Comparison of ENCODE assay signal across 1 fruit fly cellular context in genomic region chrX:2703693-2704092, dm6.
TF ChIP-seq lines count a peak whose summit lies in the region.

Gene Ugalt, minus strand, starts transcription at chrX:2703852.

TF ChIP-seq in whole organism, embryonic, 481 proteins besides CTCF, POLR2A, EP300 and RAD21 (continued from another document and continues in another):
- peak; percentile 100 for TF ChIP-seq chn (GFP tag; optimal IDR thresholded peaks at IDR 0.05; lab: Kevin White, UChicago)
- TF ChIP-seq CG1792 (GFP tag; optimal IDR thresholded peaks at IDR 0.05; lab: Kevin White, UChicago), result peak; percentile 100
- TF ChIP-seq Six4 (GFP tag; optimal IDR thresholded peaks at IDR 0.05; lab: Kevin White, UChicago), result peak; percentile 100
- TF ChIP-seq CG4854 (GFP tag; optimal IDR thresholded peaks at IDR 0.05; lab: Kevin White, UChicago), result peak; percentile 100
- TF ChIP-seq bcd (GFP tag; optimal IDR thresholded peaks at IDR 0.05; lab: Kevin White, UChicago), result peak; percentile 100
- TF ChIP-seq tap (tag; optimal IDR thresholded peaks at IDR 0.05; lab: Kevin White, UChicago), result peak; percentile 100
- TF ChIP-seq scrt (GFP tag; optimal IDR thresholded peaks at IDR 0.05; lab: Kevin White, UChicago), result peak; percentile 100
- peak; percentile 100 for TF ChIP-seq tio (GFP tag; optimal IDR thresholded peaks at IDR 0.05; lab: Kevin White, UChicago)
- TF ChIP-seq Doc3 (GFP tag; IDR thresholded peaks at IDR 0.05; lab: Robert Waterston, UW; ENCODE audit: partially characterized antibody), result no peak
- no peak for TF ChIP-seq Sin3A (optimal IDR thresholded peaks at IDR 0.05; lab: Kevin White, UChicago)
- TF ChIP-seq Gsc (GFP tag; IDR thresholded peaks at IDR 0.05; lab: Robert Waterston, UW), result peak; percentile 100
- TF ChIP-seq CG10321 (GFP tag; IDR thresholded peaks at IDR 0.05; lab: Robert Waterston, UW), result peak; percentile 94
- TF ChIP-seq CG10543 (GFP tag; optimal IDR thresholded peaks at IDR 0.05; lab: Kevin White, UChicago), result peak; percentile 100
- TF ChIP-seq B-H1 (GFP tag; IDR thresholded peaks at IDR 0.05; lab: Robert Waterston, UW), result peak; percentile 100
- TF ChIP-seq inv (GFP tag; IDR thresholded peaks at IDR 0.05; lab: Robert Waterston, UW; ENCODE audit: partially characterized antibody), result peak; percentile 34; the same call in 1 of the 2 replicates
- peak; percentile 99 for TF ChIP-seq ftz-f1 (GFP tag; optimal IDR thresholded peaks at IDR 0.05; lab: Kevin White, UChicago)
- TF ChIP-seq tgo (GFP tag; IDR thresholded peaks at IDR 0.05; lab: Robert Waterston, UW), result peak; percentile 100
- TF ChIP-seq run (tag; optimal IDR thresholded peaks at IDR 0.05; lab: Kevin White, UChicago), result peak; percentile 100
- no peak for TF ChIP-seq CG7963 (GFP tag; IDR thresholded peaks at IDR 0.05; lab: Robert Waterston, UW; ENCODE audit: partially characterized antibody)
- peak; percentile 54; the same call in 1 of the 2 replicates for TF ChIP-seq unc-4 (GFP tag; IDR thresholded peaks at IDR 0.05; lab: Robert Waterston, UW; ENCODE audit: partially characterized antibody)
- TF ChIP-seq CG1233 (GFP tag; optimal IDR thresholded peaks at IDR 0.05; lab: Kevin White, UChicago), result peak; percentile 100
- TF ChIP-seq Hr3 (GFP tag; optimal IDR thresholded peaks at IDR 0.05; lab: Kevin White, UChicago), result peak; percentile 100
- TF ChIP-seq Max (GFP tag; optimal IDR thresholded peaks at IDR 0.05; lab: Kevin White, UChicago), result peak; percentile 100
- peak; percentile 100 for TF ChIP-seq CG9215 (GFP tag; IDR thresholded peaks at IDR 0.05; lab: Robert Waterston, UW)
- TF ChIP-seq fd102C (GFP tag; optimal IDR thresholded peaks at IDR 0.05; lab: Kevin White, UChicago), result peak; percentile 97
- TF ChIP-seq fd64A (GFP tag; optimal IDR thresholded peaks at IDR 0.05; lab: Kevin White, UChicago), result peak; percentile 100
- peak; percentile 99 for TF ChIP-seq CG10431 (GFP tag; optimal IDR thresholded peaks at IDR 0.05; lab: Kevin White, UChicago)
- peak; percentile 100 for TF ChIP-seq croc (GFP tag; conservative IDR thresholded peaks at IDR 0.05; lab: Robert Waterston, UW)
- peak; percentile 100 for TF ChIP-seq CG11456 (GFP tag; IDR thresholded peaks at IDR 0.05; lab: Robert Waterston, UW)
- peak; percentile 99 for TF ChIP-seq Vsx1 (GFP tag; optimal IDR thresholded peaks at IDR 0.05; lab: Kevin White, UChicago)
- peak; percentile 99 for TF ChIP-seq D19B (GFP tag; optimal IDR thresholded peaks at IDR 0.05; lab: Kevin White, UChicago)
- TF ChIP-seq Bteb2 (GFP tag; optimal IDR thresholded peaks at IDR 0.05; lab: Kevin White, UChicago), result peak; percentile 100
- peak; percentile 100 for TF ChIP-seq kah (GFP tag; optimal IDR thresholded peaks at IDR 0.05; lab: Kevin White, UChicago)
- peak; percentile 100 for TF ChIP-seq CG34376 (GFP tag; optimal IDR thresholded peaks at IDR 0.05; lab: Kevin White, UChicago)
- TF ChIP-seq Dfd (GFP tag; optimal IDR thresholded peaks at IDR 0.05; lab: Kevin White, UChicago), result peak in 1 of 2 experiments; percentile 94
- peak; percentile 100 for TF ChIP-seq CG16863 (GFP tag; optimal IDR thresholded peaks at IDR 0.05; lab: Kevin White, UChicago)
- TF ChIP-seq CG6689 (GFP tag; IDR thresholded peaks at IDR 0.05; lab: Robert Waterston, UW), result peak; percentile 100
- peak; percentile 100 for TF ChIP-seq stc (GFP tag; IDR thresholded peaks at IDR 0.05; lab: Robert Waterston, UW)
- TF ChIP-seq Lim3 (GFP tag; IDR thresholded peaks at IDR 0.05; lab: Robert Waterston, UW), result peak; percentile 100
- TF ChIP-seq CG10959 (GFP tag; IDR thresholded peaks at IDR 0.05; lab: Robert Waterston, UW), result peak; percentile 100
- TF ChIP-seq CG12071 (GFP tag; optimal IDR thresholded peaks at IDR 0.05; lab: Kevin White, UChicago), result peak; percentile 100
- peak; percentile 100 for TF ChIP-seq p53 (GFP tag; optimal IDR thresholded peaks at IDR 0.05; lab: Kevin White, UChicago)
- peak; percentile 100 for TF ChIP-seq Hey (tag; optimal IDR thresholded peaks at IDR 0.05; lab: Kevin White, UChicago)
- peak; percentile 100 for TF ChIP-seq otp (GFP tag; IDR thresholded peaks at IDR 0.05; lab: Robert Waterston, UW)
- peak; percentile 100 for TF ChIP-seq seq (GFP tag; IDR thresholded peaks at IDR 0.05; lab: Robert Waterston, UW)
- TF ChIP-seq CG15269 (tag; optimal IDR thresholded peaks at IDR 0.05; lab: Kevin White, UChicago), result peak; percentile 100
- peak; percentile 100 for TF ChIP-seq cato (GFP tag; optimal IDR thresholded peaks at IDR 0.05; lab: Kevin White, UChicago; ENCODE audit: borderline replicate concordance)
- peak; percentile 100 for TF ChIP-seq CG31224 (GFP tag; IDR thresholded peaks at IDR 0.05; lab: Robert Waterston, UW)
- peak; percentile 100 for TF ChIP-seq oc (tag; optimal IDR thresholded peaks at IDR 0.05; lab: Kevin White, UChicago)
- TF ChIP-seq CG4360 (GFP tag; IDR thresholded peaks at IDR 0.05; lab: Robert Waterston, UW), result peak; percentile 100
- peak; percentile 95 for TF ChIP-seq pros (GFP tag; optimal IDR thresholded peaks at IDR 0.05; lab: Kevin White, UChicago)
- TF ChIP-seq Mes4 (GFP tag; optimal IDR thresholded peaks at IDR 0.05; lab: Kevin White, UChicago), result peak; percentile 100
- TF ChIP-seq sens-2 (GFP tag; IDR thresholded peaks at IDR 0.05; lab: Robert Waterston, UW), result peak; percentile 100
- peak; percentile 100 for TF ChIP-seq Xbp1 (GFP tag; optimal IDR thresholded peaks at IDR 0.05; lab: Kevin White, UChicago)
- TF ChIP-seq CG6272 (GFP tag; IDR thresholded peaks at IDR 0.05; lab: Robert Waterston, UW), result peak; percentile 100
- TF ChIP-seq CG4282 (GFP tag; optimal IDR thresholded peaks at IDR 0.05; lab: Kevin White, UChicago), result peak; percentile 100
- TF ChIP-seq gsb-n (tag; optimal IDR thresholded peaks at IDR 0.05; lab: Kevin White, UChicago), result peak; percentile 100
- TF ChIP-seq Atf-2 (GFP tag; optimal IDR thresholded peaks at IDR 0.05; lab: Kevin White, UChicago), result peak; percentile 100
- TF ChIP-seq NC2α (GFP tag; optimal IDR thresholded peaks at IDR 0.05; lab: Kevin White, UChicago), result peak; percentile 100
- peak; percentile 98 for TF ChIP-seq trem (tag; optimal IDR thresholded peaks at IDR 0.05; lab: Kevin White, UChicago)
- peak; percentile 100 for TF ChIP-seq Poxn (GFP tag; IDR thresholded peaks at IDR 0.05; lab: Robert Waterston, UW)
- peak; percentile 100 for TF ChIP-seq CG11695 (GFP tag; IDR thresholded peaks at IDR 0.05; lab: Robert Waterston, UW)
- peak; percentile 100 for TF ChIP-seq Med (GFP tag; lab: Kevin White, UChicago)
- no peak for TF ChIP-seq zen2 (GFP tag; IDR thresholded peaks at IDR 0.05; lab: Robert Waterston, UW; ENCODE audit: partially characterized antibody)
- TF ChIP-seq Myb (GFP tag; optimal IDR thresholded peaks at IDR 0.05; lab: Kevin White, UChicago), result peak; percentile 99
- TF ChIP-seq CG8765 (GFP tag; IDR thresholded peaks at IDR 0.05; lab: Robert Waterston, UW), result peak; percentile 100
- peak; percentile 100 for TF ChIP-seq ap (GFP tag; IDR thresholded peaks at IDR 0.05; lab: Robert Waterston, UW)
- peak; percentile 100 for TF ChIP-seq ken (GFP tag; IDR thresholded peaks at IDR 0.05; lab: Robert Waterston, UW)
- no peak for TF ChIP-seq CG34224 (GFP tag; IDR thresholded peaks at IDR 0.05; lab: Robert Waterston, UW; ENCODE audit: partially characterized antibody)
- TF ChIP-seq CG9876 (GFP tag; optimal IDR thresholded peaks at IDR 0.05; lab: Kevin White, UChicago), result peak; percentile 100
- peak; percentile 100 for TF ChIP-seq Hsf (GFP tag; optimal IDR thresholded peaks at IDR 0.05; lab: Kevin White, UChicago)
- peak; percentile 98 for TF ChIP-seq CG8359 (GFP tag; optimal IDR thresholded peaks at IDR 0.05; lab: Kevin White, UChicago; ENCODE audit: borderline replicate concordance)
- peak; percentile 99 for TF ChIP-seq ssp (GFP tag; IDR thresholded peaks at IDR 0.05; lab: Robert Waterston, UW)
- peak; percentile 100 for TF ChIP-seq nau (GFP tag; optimal IDR thresholded peaks at IDR 0.05; lab: Kevin White, UChicago)
- peak; percentile 100 for TF ChIP-seq CG3838 (GFP tag; optimal IDR thresholded peaks at IDR 0.05; lab: Kevin White, UChicago)
- TF ChIP-seq slbo (GFP tag; IDR thresholded peaks at IDR 0.05; lab: Robert Waterston, UW), result peak; percentile 100
- TF ChIP-seq Tbp (GFP tag; optimal IDR thresholded peaks at IDR 0.05; lab: Kevin White, UChicago), result no peak
- peak; percentile 99 for TF ChIP-seq CG17912 (GFP tag; optimal IDR thresholded peaks at IDR 0.05; lab: Kevin White, UChicago)
- TF ChIP-seq nerfin-2 (GFP tag; IDR thresholded peaks at IDR 0.05; lab: Robert Waterston, UW; ENCODE audit: partially characterized antibody), result 0 out of 2 replicates have a peak, but pooled peaks have one; percentile 27
- peak; percentile 100 for TF ChIP-seq CG4424 (GFP tag; optimal IDR thresholded peaks at IDR 0.05; lab: Kevin White, UChicago)
- no peak for TF ChIP-seq lov (optimal IDR thresholded peaks at IDR 0.05; lab: Kevin White, UChicago)
- peak; percentile 100 for TF ChIP-seq lov (GFP tag; IDR thresholded peaks at IDR 0.05; lab: Robert Waterston, UW)
- peak; percentile 100 for TF ChIP-seq dm (GFP tag; optimal IDR thresholded peaks at IDR 0.05; lab: Kevin White, UChicago)
- TF ChIP-seq HLH4C (GFP tag; IDR thresholded peaks at IDR 0.05; lab: Robert Waterston, UW; ENCODE audit: partially characterized antibody), result 0 out of 3 replicates have a peak, but pooled peaks have one; percentile 40
- peak; percentile 100 for TF ChIP-seq CG7556 (GFP tag; optimal IDR thresholded peaks at IDR 0.05; lab: Kevin White, UChicago)
- peak; percentile 100 for TF ChIP-seq schlank (tag; optimal IDR thresholded peaks at IDR 0.05; lab: Kevin White, UChicago)
- no peak for TF ChIP-seq hth (optimal IDR thresholded peaks at IDR 0.05; lab: Kevin White, UChicago)
- TF ChIP-seq Stat92E (GFP tag; optimal IDR thresholded peaks at IDR 0.05; lab: Kevin White, UChicago), result peak in 1 of 3 experiments; percentile 99
- TF ChIP-seq bowl (GFP tag; IDR thresholded peaks at IDR 0.05; lab: Robert Waterston, UW), result peak; percentile 100
- TF ChIP-seq CG3163 (GFP tag; optimal IDR thresholded peaks at IDR 0.05; lab: Kevin White, UChicago), result peak; percentile 99
- TF ChIP-seq sc (optimal IDR thresholded peaks at IDR 0.05; lab: Kevin White, UChicago), result no peak
- peak; percentile 100 for TF ChIP-seq sc (GFP tag; optimal IDR thresholded peaks at IDR 0.05; lab: Kevin White, UChicago)
- TF ChIP-seq dan (GFP tag; IDR thresholded peaks at IDR 0.05; lab: Robert Waterston, UW), result peak; percentile 100
- peak; percentile 100 for TF ChIP-seq CG17328 (GFP tag; IDR thresholded peaks at IDR 0.05; lab: Robert Waterston, UW)
- peak; percentile 97 for TF ChIP-seq CG15514 (GFP tag; optimal IDR thresholded peaks at IDR 0.05; lab: Kevin White, UChicago)
- peak; percentile 100 for TF ChIP-seq fd3F (GFP tag; optimal IDR thresholded peaks at IDR 0.05; lab: Kevin White, UChicago)
- TF ChIP-seq exex (tag; optimal IDR thresholded peaks at IDR 0.05; lab: Kevin White, UChicago), result peak; percentile 100
- peak; percentile 100 for TF ChIP-seq mam (GFP tag; optimal IDR thresholded peaks at IDR 0.05; lab: Kevin White, UChicago)
- TF ChIP-seq zfh2 (GFP tag; optimal IDR thresholded peaks at IDR 0.05; lab: Kevin White, UChicago), result peak; percentile 100
- peak; percentile 100 for TF ChIP-seq tin (GFP tag; optimal IDR thresholded peaks at IDR 0.05; lab: Kevin White, UChicago)
- peak; percentile 100 for TF ChIP-seq Drgx (GFP tag; IDR thresholded peaks at IDR 0.05; lab: Robert Waterston, UW)
- peak; percentile 100 for TF ChIP-seq rib (GFP tag; IDR thresholded peaks at IDR 0.05; lab: Robert Waterston, UW)
- TF ChIP-seq gsb (GFP tag; IDR thresholded peaks at IDR 0.05; lab: Robert Waterston, UW), result peak; percentile 100
- TF ChIP-seq CG10462 (GFP tag; optimal IDR thresholded peaks at IDR 0.05; lab: Kevin White, UChicago), result peak; percentile 100
- peak; percentile 100 for TF ChIP-seq CG17829 (tag; optimal IDR thresholded peaks at IDR 0.05; lab: Kevin White, UChicago)
- peak; percentile 100 for TF ChIP-seq CG13123 (GFP tag; optimal IDR thresholded peaks at IDR 0.05; lab: Kevin White, UChicago)
- TF ChIP-seq CG4328 (GFP tag; optimal IDR thresholded peaks at IDR 0.05; lab: Kevin White, UChicago), result peak; percentile 100
- peak; percentile 100 for TF ChIP-seq CG7357 (GFP tag; IDR thresholded peaks at IDR 0.05; lab: Robert Waterston, UW)
- peak; percentile 98 for TF ChIP-seq CG8281 (tag; optimal IDR thresholded peaks at IDR 0.05; lab: Kevin White, UChicago)
- TF ChIP-seq pb (GFP tag; optimal IDR thresholded peaks at IDR 0.05; lab: Kevin White, UChicago), result peak; percentile 100
- TF ChIP-seq Dref (GFP tag; IDR thresholded peaks at IDR 0.05; lab: Robert Waterston, UW), result peak; percentile 70
- peak; percentile 100 for TF ChIP-seq wor (GFP tag; IDR thresholded peaks at IDR 0.05; lab: Robert Waterston, UW)
- peak; percentile 100 for TF ChIP-seq CG14441 (GFP tag; IDR thresholded peaks at IDR 0.05; lab: Robert Waterston, UW)
- TF ChIP-seq CG4730 (GFP tag; IDR thresholded peaks at IDR 0.05; lab: Robert Waterston, UW), result peak; percentile 100
- peak; percentile 100 for TF ChIP-seq Gug (GFP tag; IDR thresholded peaks at IDR 0.05; lab: Robert Waterston, UW)
- TF ChIP-seq zf30C (GFP tag; optimal IDR thresholded peaks at IDR 0.05; lab: Kevin White, UChicago), result peak; percentile 57
- peak; percentile 100 for TF ChIP-seq CG11247 (GFP tag; IDR thresholded peaks at IDR 0.05; lab: Robert Waterston, UW)
- TF ChIP-seq CG8388 (GFP tag; optimal IDR thresholded peaks at IDR 0.05; lab: Kevin White, UChicago), result peak; percentile 100
- peak; percentile 100 for TF ChIP-seq CG11093 (GFP tag; IDR thresholded peaks at IDR 0.05; lab: Robert Waterston, UW)
- TF ChIP-seq CG4617 (GFP tag; optimal IDR thresholded peaks at IDR 0.05; lab: Kevin White, UChicago; ENCODE audit: borderline replicate concordance), result peak; percentile 100
- TF ChIP-seq CG11696 (GFP tag; IDR thresholded peaks at IDR 0.05; lab: Robert Waterston, UW), result peak; percentile 100
- TF ChIP-seq slp2 (GFP tag; optimal IDR thresholded peaks at IDR 0.05; lab: Kevin White, UChicago), result peak; percentile 100
- TF ChIP-seq tna (GFP tag; IDR thresholded peaks at IDR 0.05; lab: Robert Waterston, UW; ENCODE audit: partially characterized antibody), result no peak
- peak; percentile 100 for TF ChIP-seq Atf3 (GFP tag; optimal IDR thresholded peaks at IDR 0.05; lab: Kevin White, UChicago)
- peak; percentile 100 for TF ChIP-seq maf-S (GFP tag; optimal IDR thresholded peaks at IDR 0.05; lab: Kevin White, UChicago)
- TF ChIP-seq CG13775 (GFP tag; optimal IDR thresholded peaks at IDR 0.05; lab: Kevin White, UChicago), result peak; percentile 100
- TF ChIP-seq pan (optimal IDR thresholded peaks at IDR 0.05; lab: Kevin White, UChicago), result no peak
- peak in 1 of 2 experiments; percentile 100 for TF ChIP-seq pan (GFP tag; optimal IDR thresholded peaks at IDR 0.05 in 1 of 2, IDR thresholded peaks at IDR 0.05 in 1 of 2)
- TF ChIP-seq YL-1 (GFP tag; optimal IDR thresholded peaks at IDR 0.05; lab: Kevin White, UChicago), result peak; percentile 100
